Fruit fly (Drosophila melanogaster) whole organism, pupa: Measurements from ENCODE around the gene JTBR.
A peak's percentile ranks its signal among the peaks of the same experiment; 100 is the strongest.

ENCODE experiments used
- CG13204 ChIP-seq: fragments of 200-800 bp; sonication (Bioruptor generic); optimal IDR thresholded peaks from 2 replicates; lab custom pipeline; 2018; ENCODE audit warnings: missing biosample characterization, mild to moderate bottlenecking, missing genetic modification characterization, moderate library complexity
- CG14655 ChIP-seq: fragments of 200-800 bp; sonication (Bioruptor generic); optimal IDR thresholded peaks from 3 replicates; lab custom pipeline; 2017; ENCODE audit warnings: mild to moderate bottlenecking, missing biosample characterization, missing genetic modification reagents, missing genetic modification characterization
- CG15710 ChIP-seq: fragments of 200-800 bp; sonication (Bioruptor generic); optimal IDR thresholded peaks from 2 replicates; lab custom pipeline; 2018; ENCODE audit warnings: missing biosample characterization, mild to moderate bottlenecking, missing genetic modification characterization, moderate library complexity
- CG34367 ChIP-seq: fragments of 200-800 bp; sonication (Bioruptor generic); optimal IDR thresholded peaks from 2 replicates; lab custom pipeline; 2018; ENCODE audit warnings: missing biosample characterization, mild to moderate bottlenecking, missing genetic modification characterization
- CG4496 ChIP-seq: fragments of 200-800 bp; sonication (Bioruptor generic); IDR thresholded peaks from 3 replicates; pipeline ENCODE4 v1.3.6; 2022; ENCODE audit warnings: missing biosample characterization, missing genetic modification characterization
- CG8159 ChIP-seq: fragments of 200-800 bp; sonication (Bioruptor generic); optimal IDR thresholded peaks from 3 replicates; lab custom pipeline; 2018; ENCODE audit warnings: missing biosample characterization, mild to moderate bottlenecking, missing genetic modification characterization, moderate library complexity
- CG8301 ChIP-seq: fragments of 200-800 bp; sonication (Bioruptor generic); optimal IDR thresholded peaks from 2 replicates; lab custom pipeline; 2018; ENCODE audit warnings: missing biosample characterization, mild to moderate bottlenecking, missing genetic modification characterization
- EcR ChIP-seq: fragments of 200-800 bp; sonication (Bioruptor generic); optimal IDR thresholded peaks from 3 replicates; lab custom pipeline; 2019; ENCODE audit warnings: missing biosample characterization, missing genetic modification characterization, mild to moderate bottlenecking, moderate library complexity, missing genetic modification reagents
- Ets98B ChIP-seq: fragments of 200-800 bp; sonication (Bioruptor generic); IDR thresholded peaks from 2 replicates; pipeline ENCODE4 v1.3.6; 2022; ENCODE audit warnings: missing biosample characterization, missing genetic modification characterization
- Pif1B ChIP-seq: fragments of 200-800 bp; sonication (Bioruptor generic); optimal IDR thresholded peaks from 3 replicates; lab custom pipeline; 2016; ENCODE audit warnings: missing biosample characterization, missing genetic modification characterization
- Snoo ChIP-seq: fragments of 200-800 bp; sonication (Bioruptor generic); optimal IDR thresholded peaks from 3 replicates; lab custom pipeline; 2017; ENCODE audit warnings: missing biosample characterization, mild to moderate bottlenecking, missing genetic modification characterization, inconsistent platforms
- rn ChIP-seq: fragments of 200-800 bp; sonication (Bioruptor generic); IDR thresholded peaks from 2 replicates; pipeline ENCODE4 v1.3.6; 2022; ENCODE audit warnings: missing biosample characterization, missing genetic modification characterization

dm6 chr3L:1808631-1809030, 6.0 kb upstream of the JTBR start:
- peak; percentile 60 for TF ChIP-seq Snoo (tag; lab: Kevin White, UChicago)
- peak; percentile 83 for TF ChIP-seq rn (GFP tag; lab: Robert Waterston, UW)
- peak; percentile 94 for TF ChIP-seq CG4496
- no peak for TF ChIP-seq EcR (GFP tag; lab: Kevin White, UChicago)
- peak; percentile 78 for TF ChIP-seq CG8301
- no peak for TF ChIP-seq CG14655
- no peak for TF ChIP-seq CG13204
- TF ChIP-seq Ets98B (GFP tag; lab: Robert Waterston, UW), result peak; percentile 92
- peak; percentile 89 for TF ChIP-seq Pif1B (GFP tag; lab: Kevin White, UChicago)
- peak; percentile 85 for TF ChIP-seq CG15710 (tag; lab: Kevin White, UChicago)
- peak; percentile 86 for TF ChIP-seq CG34367 (tag; lab: Kevin White, UChicago)
- peak; percentile 86 for TF ChIP-seq CG8159 (tag; lab: Kevin White, UChicago)
